Fruit fly (Drosophila melanogaster): ENCODE data around the gene CG17991.
A peak's percentile ranks its signal among the peaks of the same experiment; 100 is the strongest.

Gene CG17991

DNA sequence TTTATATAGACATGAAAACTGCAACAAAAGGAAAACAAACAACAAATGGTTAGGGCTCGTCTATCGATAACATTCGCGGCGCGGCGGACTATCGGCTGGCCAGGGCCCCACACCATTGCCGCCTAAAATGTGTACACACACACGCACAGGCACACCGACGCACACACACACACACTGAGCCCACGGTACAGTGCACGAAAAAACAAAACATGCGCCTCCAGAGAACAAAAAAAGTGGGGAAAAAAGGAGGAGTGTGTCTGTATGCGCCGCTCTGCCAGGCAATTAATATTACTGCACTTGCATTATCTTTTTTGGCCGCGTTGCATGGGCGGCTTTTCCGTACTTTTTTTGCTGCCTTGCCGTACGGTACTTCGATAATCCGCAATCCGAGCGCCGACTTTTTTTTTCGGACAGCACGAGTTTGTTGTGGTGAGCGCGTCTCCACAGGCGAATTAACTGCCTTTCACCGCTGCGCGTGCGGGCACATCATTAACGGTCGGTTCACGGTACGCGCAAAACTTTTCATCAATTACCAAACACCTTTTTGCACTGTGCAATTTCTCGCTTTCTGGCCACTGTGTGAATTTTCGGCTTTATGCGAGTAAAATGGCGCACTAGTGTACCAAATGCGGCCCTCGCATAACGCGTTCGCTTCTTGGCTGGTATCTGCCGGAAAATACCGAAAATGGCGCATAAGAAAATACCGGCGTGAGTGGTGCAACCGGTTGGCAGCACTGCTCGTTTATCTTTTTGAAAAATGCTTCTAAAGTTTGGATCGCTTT lies 22.6 kb downstream of the CG17991 start, which contains the start of gene woc (continued):
- TF ChIP-seq gt (GFP tag; IDR thresholded peaks at IDR 0.05): no peak
- TF ChIP-seq CG11247 (GFP tag; IDR thresholded peaks at IDR 0.05): 0 out of 2 replicates have a peak, but pooled peaks have one; percentile 9
- peak; percentile 34 for TF ChIP-seq Atf-2 (GFP tag; optimal IDR thresholded peaks at IDR 0.05)
- peak; percentile 60 for TF ChIP-seq her (GFP tag; optimal IDR thresholded peaks at IDR 0.05)
- no peak for TF ChIP-seq CG9437 (GFP tag; optimal IDR thresholded peaks at IDR 0.05)
- peak; percentile 91 for TF ChIP-seq D (optimal IDR thresholded peaks at IDR 0.05)
- TF ChIP-seq D (GFP tag; optimal IDR thresholded peaks at IDR 0.05): no peak
- TF ChIP-seq CG2889 (GFP tag; IDR thresholded peaks at IDR 0.05): 0 out of 3 replicates have a peak, but pooled peaks have one; percentile 40
- TF ChIP-seq Scr (GFP tag; IDR thresholded peaks at IDR 0.05; ENCODE audit: partially characterized antibody): peak; percentile 79
- no peak for TF ChIP-seq CkIIα-i1 (GFP tag; IDR thresholded peaks at IDR 0.05)
- peak; percentile 43; the same call in 1 of the 2 replicates for TF ChIP-seq ssp (GFP tag; IDR thresholded peaks at IDR 0.05)
- TF ChIP-seq Hr39 (optimal IDR thresholded peaks at IDR 0.05): no peak
- TF ChIP-seq sima (GFP tag; optimal IDR thresholded peaks at IDR 0.05): no peak
- peak; percentile 41 to 54 for TF ChIP-seq dpn (GFP tag; optimal IDR thresholded peaks at IDR 0.05)
- TF ChIP-seq fd102C (GFP tag; optimal IDR thresholded peaks at IDR 0.05): no peak
- peak; percentile 81 for TF ChIP-seq CG1603 (tag; optimal IDR thresholded peaks at IDR 0.05)
- no peak for TF ChIP-seq Lpt (GFP tag; optimal IDR thresholded peaks at IDR 0.05)
- TF ChIP-seq CG31441 (GFP tag; IDR thresholded peaks at IDR 0.05): no peak
- TF ChIP-seq CG8765 (GFP tag; IDR thresholded peaks at IDR 0.05): 0 out of 2 replicates have a peak, but pooled peaks have one; percentile 6
- TF ChIP-seq CG3726 (GFP tag; IDR thresholded peaks at IDR 0.05): peak; percentile 55; the same call in 1 of the 3 replicates
- peak; percentile 30 for TF ChIP-seq CTCF (GFP tag; optimal IDR thresholded peaks at IDR 0.05)
- TF ChIP-seq CG17612 (GFP tag; IDR thresholded peaks at IDR 0.05): no peak
- peak; percentile 29; the same call in 1 of the 2 replicates for TF ChIP-seq CG4730 (GFP tag; IDR thresholded peaks at IDR 0.05)
- TF ChIP-seq yki (optimal IDR thresholded peaks at IDR 0.05): no peak
- peak; percentile 49 for TF ChIP-seq tx (GFP tag; optimal IDR thresholded peaks at IDR 0.05)
- TF ChIP-seq CG3407 (GFP tag; optimal IDR thresholded peaks at IDR 0.05): peak; percentile 8
- TF ChIP-seq CG34376 (GFP tag; optimal IDR thresholded peaks at IDR 0.05): no peak
- no peak for TF ChIP-seq dmrt99B (tag; optimal IDR thresholded peaks at IDR 0.05)
- TF ChIP-seq CG31224 (GFP tag; IDR thresholded peaks at IDR 0.05): peak; percentile 43; the same call in 1 of the 2 replicates
- no peak for TF ChIP-seq ewg (GFP tag; optimal IDR thresholded peaks at IDR 0.05)
- no peak for TF ChIP-seq CG5180 (GFP tag; optimal IDR thresholded peaks at IDR 0.05)
- peak; percentile 67; the same call in 2 of the 3 replicates for TF ChIP-seq knrl (GFP tag; IDR thresholded peaks at IDR 0.05; ENCODE audit: partially characterized antibody)
- no peak for TF ChIP-seq sc (optimal IDR thresholded peaks at IDR 0.05)
- no peak for TF ChIP-seq sc (GFP tag; optimal IDR thresholded peaks at IDR 0.05)
- peak; percentile 6 for TF ChIP-seq CG10462 (GFP tag; optimal IDR thresholded peaks at IDR 0.05)
- peak; percentile 85 for TF ChIP-seq HLH4C (GFP tag; IDR thresholded peaks at IDR 0.05; ENCODE audit: partially characterized antibody)
- TF ChIP-seq otp (GFP tag; IDR thresholded peaks at IDR 0.05): no peak; the same call in 2 of the 3 replicates
- peak; percentile 45; the same call in 1 of the 2 replicates for TF ChIP-seq CG14014 (GFP tag; IDR thresholded peaks at IDR 0.05)
- no peak for TF ChIP-seq kay (GFP tag; optimal IDR thresholded peaks at IDR 0.05)
- TF ChIP-seq chif (GFP tag; optimal IDR thresholded peaks at IDR 0.05): peak in 1 of 2 experiments; percentile 45
- peak; percentile 48 for TF ChIP-seq nmo (GFP tag; optimal IDR thresholded peaks at IDR 0.05)
- TF ChIP-seq dm (GFP tag; optimal IDR thresholded peaks at IDR 0.05): peak; percentile 70
- peak; percentile 17 for TF ChIP-seq trh (GFP tag; optimal IDR thresholded peaks at IDR 0.05)
- peak; percentile 48 for TF ChIP-seq CG11398 (GFP tag; optimal IDR thresholded peaks at IDR 0.05)
- TF ChIP-seq lilli (GFP tag; optimal IDR thresholded peaks at IDR 0.05): peak; percentile 79
- TF ChIP-seq ftz-f1 (GFP tag; optimal IDR thresholded peaks at IDR 0.05): no peak
- TF ChIP-seq CG6813 (GFP tag; optimal IDR thresholded peaks at IDR 0.05): peak; percentile 40
- TF ChIP-seq croc (GFP tag; conservative IDR thresholded peaks at IDR 0.05): no peak
- TF ChIP-seq CG13424 (tag; optimal IDR thresholded peaks at IDR 0.05): no peak
- no peak for TF ChIP-seq klu (GFP tag; IDR thresholded peaks at IDR 0.05)
- TF ChIP-seq ab (GFP tag; optimal IDR thresholded peaks at IDR 0.05): no peak
